Fruit fly (Drosophila melanogaster) whole organism, larva: ENCODE results near the gene tal-1A.

ENCODE experiments used
- noc ChIP-seq: fragments of 200-800 bp; sonication (Bioruptor generic); optimal IDR thresholded peaks from 3 replicates; lab custom pipeline; 2019; ENCODE audit warnings: missing biosample characterization, mild to moderate bottlenecking, missing genetic modification characterization, moderate library complexity

Gene tal-1A

DNA sequence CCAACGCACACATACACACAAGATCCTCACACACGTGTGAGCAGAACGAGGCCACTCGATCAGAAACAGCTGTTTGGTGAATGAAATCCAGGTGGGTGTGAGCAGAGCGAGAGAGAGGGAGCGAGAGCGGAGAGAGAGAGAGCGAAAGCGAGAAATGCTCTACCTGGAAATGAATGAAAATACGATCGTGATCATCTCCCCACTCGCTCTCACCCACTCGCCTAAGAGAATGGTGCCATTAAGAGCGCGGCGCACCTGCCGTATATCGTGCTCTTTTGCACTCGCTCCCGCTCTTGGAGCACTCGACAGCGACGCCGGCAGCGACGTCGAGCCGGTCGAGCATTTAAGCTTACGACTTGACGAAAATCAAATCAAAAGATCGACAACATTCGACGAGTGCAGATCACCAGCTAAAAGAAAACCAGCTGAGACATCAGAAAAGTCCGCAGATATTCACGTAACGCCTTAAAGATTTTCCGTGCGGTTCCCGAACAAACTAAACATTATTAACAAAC lies at the start of gene tal-1A, which contains the start of the genes tal-2A, tal-3A and tal-AA:
tal-1A (plus strand) TSS at position 374 of the 515 bp plus-strand sequence.
tal-2A (plus strand) TSS at position 374 of the 515 bp plus-strand sequence.
tal-3A (plus strand) TSS at position 374 of the 515 bp plus-strand sequence.
tal-AA (plus strand) TSS at position 374 of the 515 bp plus-strand sequence.
- TF ChIP-seq noc (tag; lab: Kevin White, UChicago), result peak; percentile 27

DNA sequence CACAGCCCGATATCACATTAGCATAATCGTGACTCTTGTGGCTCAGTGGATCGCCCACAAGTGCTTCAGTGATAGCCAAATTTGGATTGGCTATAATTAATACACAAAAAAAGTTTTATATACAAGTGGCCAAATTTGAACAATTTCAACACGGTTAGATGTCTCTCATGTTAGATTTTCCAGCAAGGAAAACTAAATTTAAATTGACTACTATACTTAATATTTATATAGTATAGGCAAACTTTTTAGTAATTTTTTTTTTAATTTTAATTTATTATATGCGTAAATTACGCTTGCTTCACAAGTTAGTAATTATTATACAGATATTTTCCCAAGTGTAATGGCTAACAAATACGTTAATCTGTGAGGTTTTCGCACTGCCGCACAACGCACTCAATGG lies 47.9 kb upstream of the tal-1A start:
- no peak for TF ChIP-seq noc (tag; lab: Kevin White, UChicago)

DNA sequence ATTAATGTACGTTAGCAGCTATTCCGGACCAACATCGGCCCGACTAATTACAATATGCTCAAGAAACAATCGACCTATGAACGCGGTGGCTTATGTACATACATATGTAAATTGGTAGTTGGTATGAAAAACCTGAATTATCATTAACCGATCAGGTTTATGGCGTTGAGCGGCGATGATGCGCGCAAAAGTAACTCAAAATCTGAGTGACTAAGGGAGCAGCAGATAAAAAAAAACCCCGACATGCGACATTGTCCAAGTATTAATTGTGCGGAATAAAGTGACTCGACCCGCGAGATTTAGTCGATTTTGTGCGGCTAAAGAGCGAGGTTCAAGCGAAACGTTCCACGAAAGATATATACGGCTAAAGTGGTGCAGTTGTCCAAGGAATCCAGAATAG lies 47.5 kb upstream of the tal-1A start, which contains the start of gene CG9312:
CG9312 (plus strand) TSS at position 301 of the 400 bp plus-strand sequence.
- no peak for TF ChIP-seq noc (tag; lab: Kevin White, UChicago)

DNA sequence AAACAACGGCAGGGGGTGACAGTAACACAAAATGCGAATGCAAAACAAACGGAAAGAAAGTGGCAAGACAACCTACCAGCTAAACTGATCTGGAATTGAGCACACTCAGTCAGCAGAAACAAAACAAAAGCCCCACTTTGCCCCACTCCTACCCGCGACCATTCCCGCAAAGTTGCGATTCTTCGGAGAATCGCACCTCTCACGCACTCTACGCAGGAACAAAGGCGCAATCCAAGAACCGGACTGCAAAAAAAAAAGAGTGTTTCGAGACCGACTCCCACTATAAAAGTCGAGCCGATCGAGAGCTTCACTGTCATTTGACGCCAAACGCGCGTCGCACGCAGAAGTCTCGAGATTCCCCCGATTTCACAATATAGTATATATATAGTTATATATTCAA lies 45.7 kb upstream of the tal-1A start, which contains the start of gene Cht5:
Cht5 (plus strand) TSS at position 311 of the 400 bp plus-strand sequence.
- TF ChIP-seq noc (tag; lab: Kevin White, UChicago), result no peak

DNA sequence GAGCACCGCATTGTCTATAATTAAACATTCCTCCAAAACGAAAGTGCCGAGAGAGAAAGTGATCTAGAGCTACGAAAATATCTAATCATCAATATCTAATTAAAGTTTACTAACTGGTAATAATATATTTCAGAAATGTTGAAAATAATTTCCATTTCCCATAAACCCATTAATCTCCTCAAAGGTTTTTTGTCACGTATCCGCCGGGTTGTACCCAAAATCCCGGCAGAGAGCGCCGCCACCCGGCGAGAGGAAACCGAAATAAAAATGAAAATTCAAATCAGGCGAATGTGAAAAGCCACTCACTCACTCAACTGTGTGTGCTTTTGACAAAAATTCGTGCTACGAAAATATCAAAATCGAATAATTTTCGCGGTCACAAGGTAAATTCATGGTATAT lies 41.7 kb upstream of the tal-1A start, which contains the start of gene CG9297:
CG9297 (plus strand) TSS at position 301 of the 400 bp plus-strand sequence.
- no peak for TF ChIP-seq noc (tag; lab: Kevin White, UChicago)

DNA sequence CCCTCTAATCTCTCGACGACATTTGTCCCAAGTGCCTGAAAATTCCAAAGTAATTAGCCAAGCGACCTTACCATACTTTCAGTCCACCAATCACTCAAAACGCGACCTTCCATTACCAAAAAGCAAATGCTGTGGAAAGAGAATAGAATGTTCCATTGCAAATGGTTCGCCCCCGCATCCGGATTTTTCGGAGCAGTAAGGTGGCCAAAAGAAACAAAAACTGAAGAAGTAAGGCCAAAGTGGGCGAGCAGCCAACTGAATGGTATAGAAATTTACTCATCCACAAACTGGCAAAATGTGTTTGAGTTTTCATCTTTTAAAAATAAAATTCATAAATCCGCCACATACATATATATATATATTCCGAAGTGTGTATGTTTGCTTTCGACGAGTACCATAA lies 39.6 kb upstream of the tal-1A start:
- TF ChIP-seq noc (tag; lab: Kevin White, UChicago), result no peak

DNA sequence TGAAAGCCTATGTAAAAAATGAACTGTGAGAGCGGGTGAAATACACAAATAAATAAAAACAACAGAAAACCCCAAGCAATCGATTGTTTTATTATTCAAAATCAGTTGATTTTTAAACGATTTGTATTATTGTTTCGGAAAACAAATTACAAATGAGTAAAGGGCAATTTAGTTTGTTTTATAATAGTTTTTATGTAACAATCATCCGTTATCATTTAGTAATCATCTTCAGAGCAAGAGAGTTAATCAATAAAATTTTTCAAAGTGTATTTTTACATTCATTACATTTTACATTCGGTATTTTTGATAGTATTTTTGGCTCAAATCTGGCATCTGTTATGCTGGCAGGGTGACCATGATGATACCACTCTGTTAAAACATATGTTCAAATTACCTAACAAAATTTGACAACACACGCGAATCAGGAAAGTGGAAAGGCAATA lies 33.6 kb upstream of the tal-1A start, which contains the start of the genes CG42375 and CG9288:
CG42375 (plus strand) TSS at position 384 of the 443 bp plus-strand sequence.
CG9288 (plus strand) TSS at position 384 of the 443 bp plus-strand sequence.
- TF ChIP-seq noc (tag; lab: Kevin White, UChicago), result no peak

DNA sequence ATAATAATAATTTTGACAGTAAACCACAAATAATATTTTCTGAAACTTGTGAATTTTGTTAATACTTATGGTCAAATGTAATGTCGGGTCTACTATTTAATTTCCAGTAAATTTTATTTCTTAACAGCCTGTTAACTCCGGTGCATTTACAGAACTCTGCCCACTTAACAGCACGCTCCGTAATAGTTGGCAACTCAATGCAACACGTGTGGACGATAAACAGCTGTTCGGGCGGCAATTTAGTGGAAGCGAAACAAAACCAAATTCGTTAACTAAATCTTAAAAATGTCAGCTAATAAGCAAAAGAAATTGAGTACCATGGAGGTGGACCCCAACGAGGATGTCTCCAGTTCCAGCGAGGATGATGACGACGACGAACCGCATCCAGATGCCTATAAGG lies 32.1 kb upstream of the tal-1A start, which contains the start of gene CG9286:
CG9286 (plus strand) TSS at position 196 of the 400 bp plus-strand sequence.
- no peak for TF ChIP-seq noc (tag; lab: Kevin White, UChicago)

DNA sequence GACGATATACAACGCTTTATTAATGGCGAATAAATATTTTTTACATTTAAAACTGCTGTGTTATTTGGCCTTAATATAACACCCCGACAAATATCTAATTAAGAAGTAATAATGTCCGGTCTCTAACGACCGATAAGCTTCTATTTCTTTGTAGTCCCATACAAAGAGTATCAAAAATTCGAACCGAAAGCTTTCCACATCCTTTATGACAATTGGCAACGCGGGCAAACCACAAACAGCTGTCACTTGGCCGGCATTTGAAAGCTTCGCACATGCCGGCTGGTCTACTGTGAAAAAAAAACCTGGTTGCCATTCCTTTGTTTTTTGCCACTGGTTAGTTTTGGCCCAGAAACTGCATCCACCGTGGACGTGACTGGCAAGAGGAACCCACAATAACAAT lies 30.9 kb upstream of the tal-1A start, which contains the start of gene Dip-B:
Dip-B (plus strand) TSS at position 254 of the 400 bp plus-strand sequence.
- TF ChIP-seq noc (tag; lab: Kevin White, UChicago), result no peak

DNA sequence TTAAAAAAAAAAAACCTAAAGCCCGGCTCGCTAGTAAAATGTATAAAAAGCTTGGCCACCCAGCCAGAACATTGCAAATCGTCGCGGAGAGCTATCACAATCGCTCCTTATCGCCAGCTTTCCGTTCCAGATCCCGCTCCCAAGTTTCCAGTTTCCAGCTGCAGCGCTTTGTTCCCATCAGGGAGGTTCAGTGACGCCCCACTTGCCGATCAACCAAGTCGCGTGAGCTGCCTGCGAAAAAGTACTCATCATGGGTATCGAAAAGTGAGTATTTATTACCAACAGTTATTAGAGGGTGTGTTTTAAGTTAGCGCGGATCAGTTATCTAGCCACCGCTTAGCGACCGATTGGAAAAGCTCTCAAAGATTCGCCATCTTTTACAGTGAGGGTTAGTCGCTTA lies 30.3 kb upstream of the tal-1A start:
- no peak for TF ChIP-seq noc (tag; lab: Kevin White, UChicago)

DNA sequence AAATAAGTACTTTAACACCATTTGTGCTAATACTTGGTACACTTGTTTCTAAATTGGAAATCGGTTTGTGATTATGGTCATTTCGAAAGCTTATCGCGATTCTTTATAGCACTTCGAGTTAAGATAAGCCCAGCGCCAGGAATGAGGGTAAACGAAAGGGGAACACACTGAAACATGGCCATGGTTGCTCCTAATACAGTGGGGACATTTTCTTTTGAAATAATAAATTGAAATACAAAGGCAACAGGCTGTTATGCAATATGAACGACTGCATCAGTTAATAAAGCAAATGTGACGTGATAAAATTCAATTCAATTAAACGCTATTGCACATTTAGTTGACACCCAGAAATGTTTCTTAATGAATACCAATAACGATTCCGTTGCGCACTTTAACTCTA lies 29.5 kb upstream of the tal-1A start:
- no peak for TF ChIP-seq noc (tag; lab: Kevin White, UChicago)

DNA sequence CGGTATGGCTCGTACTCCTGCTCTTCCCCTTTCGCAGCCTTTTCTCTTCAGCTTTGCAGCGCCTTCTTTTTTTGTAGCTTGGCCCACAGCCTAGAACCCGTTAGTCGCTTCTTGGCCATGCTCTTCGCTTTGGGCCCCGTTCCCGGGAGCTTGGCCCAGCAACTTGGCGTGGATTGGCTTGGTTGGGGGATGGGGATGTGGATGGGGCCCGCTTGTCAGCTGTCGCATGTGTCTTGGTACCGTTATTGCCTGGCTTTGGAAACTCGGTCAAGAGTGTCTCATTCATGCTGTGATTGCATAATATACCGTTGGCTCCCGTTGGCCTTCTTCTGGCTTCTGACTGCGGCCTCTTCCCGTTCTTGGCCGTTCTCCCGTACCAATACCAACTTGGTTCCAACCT lies 27.0 kb upstream of the tal-1A start:
- TF ChIP-seq noc (tag; lab: Kevin White, UChicago), result no peak

DNA sequence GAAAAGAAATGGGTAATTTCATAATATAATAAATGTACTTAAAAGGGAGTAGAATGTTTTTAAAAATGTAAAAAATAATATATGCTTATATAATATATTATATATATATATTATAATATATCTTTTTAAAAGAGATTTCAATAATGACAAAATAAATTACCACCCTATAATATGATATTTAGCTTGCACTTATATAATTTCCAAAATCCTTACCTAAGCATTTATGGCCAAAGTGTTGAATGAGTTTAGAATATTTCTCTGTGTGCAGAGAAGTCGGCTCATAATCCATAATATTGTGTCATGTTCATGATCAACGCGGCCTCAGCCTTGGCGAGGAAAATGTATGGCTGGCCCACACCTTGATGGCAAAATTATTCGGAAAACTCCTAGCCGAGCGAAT lies 24.7 kb upstream of the tal-1A start:
- TF ChIP-seq noc (tag; lab: Kevin White, UChicago), result no peak

DNA sequence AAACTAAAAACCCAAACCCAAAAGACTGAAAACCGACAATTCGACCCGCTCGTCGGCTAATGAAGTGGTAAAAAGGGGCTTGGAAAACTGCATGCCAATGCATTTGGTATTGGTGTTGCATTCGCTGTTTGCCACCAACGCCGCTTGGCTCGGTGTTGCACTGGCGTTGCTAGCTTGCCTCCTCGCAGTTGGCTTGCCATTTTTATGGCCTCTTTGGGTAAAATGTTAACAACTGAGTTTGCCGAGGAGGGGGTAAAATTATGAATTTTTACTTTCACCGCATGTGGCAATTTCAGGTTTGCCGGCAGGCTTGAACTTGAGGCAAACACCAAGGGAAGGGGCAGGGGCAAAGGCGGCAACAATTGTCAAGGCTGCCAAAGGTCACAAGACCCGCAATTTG lies 24.2 kb upstream of the tal-1A start:
- no peak for TF ChIP-seq noc (tag; lab: Kevin White, UChicago)

DNA sequence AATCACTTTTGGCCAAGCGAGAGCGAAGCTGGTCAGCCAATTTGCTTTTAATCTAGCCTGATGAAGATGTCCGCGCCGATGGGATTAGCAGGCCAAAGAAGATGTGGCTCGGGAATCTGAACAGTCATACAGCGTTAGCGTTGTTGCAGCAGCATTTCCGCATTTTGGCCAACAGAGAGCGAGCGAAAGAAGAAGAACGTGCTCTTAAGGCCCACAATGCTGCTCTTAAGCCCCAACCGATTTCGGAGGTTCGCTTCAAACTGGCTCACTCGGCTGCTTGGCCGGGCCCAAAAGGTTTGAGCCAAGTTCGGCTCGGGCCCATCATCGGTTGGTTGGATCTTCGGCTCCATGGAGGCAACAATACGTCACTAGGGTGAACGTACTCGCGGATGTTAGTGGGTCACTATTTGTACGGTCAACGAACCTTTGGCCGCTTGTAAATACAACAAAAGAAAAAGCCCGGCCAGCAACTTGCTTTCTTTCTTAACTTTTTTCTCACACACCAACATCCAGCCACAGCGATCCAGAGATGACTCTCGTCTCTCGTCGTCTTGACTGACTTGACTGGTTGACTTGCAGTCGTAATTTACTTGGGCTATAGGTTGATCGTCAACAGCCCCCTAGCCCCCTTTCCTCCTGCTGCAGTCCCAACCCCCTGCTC lies 23.2 kb upstream of the tal-1A start:
- TF ChIP-seq noc (tag; lab: Kevin White, UChicago), result no peak

DNA sequence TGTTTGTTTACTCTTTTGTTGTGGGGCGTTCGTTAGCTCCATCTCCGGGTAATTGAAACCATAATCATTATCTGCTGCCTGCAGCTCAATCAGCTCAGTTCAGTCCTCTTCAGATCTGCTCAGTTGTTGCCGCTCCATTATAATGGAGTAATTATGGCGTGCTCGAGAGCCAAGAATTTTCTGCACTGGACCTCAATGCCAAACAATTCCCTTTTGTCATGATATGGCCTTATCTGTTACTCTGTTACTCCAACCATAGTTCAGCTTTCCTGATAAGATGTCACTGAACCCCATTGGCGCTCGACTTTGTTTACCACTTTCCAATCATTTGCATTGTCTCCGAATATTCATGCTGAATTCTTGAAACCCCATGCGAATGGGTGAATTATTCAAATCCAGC lies 22.1 kb upstream of the tal-1A start:
- no peak for TF ChIP-seq noc (tag; lab: Kevin White, UChicago)
